Worm (Caenorhabditis elegans) whole organism, L1 larva: ENCODE results near the gene slc-25A10.

Experiments
- aha-1 ChIP-seq: fragments of 150-350 bp; optimal IDR thresholded peaks from 2 replicates; lab custom pipeline; 2014; ENCODE audit warnings: missing biosample characterization, missing genetic modification characterization
- alr-1 ChIP-seq: fragments of 200-800 bp; sonication (Bioruptor generic); optimal IDR thresholded peaks from 2 replicates; lab custom pipeline; 2018; ENCODE audit warnings: borderline replicate concordance, mild to moderate bottlenecking, missing genetic modification characterization, missing compliant biosample characterization
- aly-2 ChIP-seq: fragments of 150-350 bp; optimal IDR thresholded peaks from 2 replicates; lab custom pipeline; 2014; ENCODE audit warnings: missing biosample characterization, missing genetic modification characterization
- ama-1 ChIP-seq: fragments of 150-350 bp; optimal IDR thresholded peaks from 2 replicates; lab custom pipeline; 2014
- ceh-8 ChIP-seq: fragments of 200-800 bp; sonication (Bioruptor generic); optimal IDR thresholded peaks from 2 replicates; lab custom pipeline; 2018; ENCODE audit warnings: mild to moderate bottlenecking, missing genetic modification characterization, moderate library complexity, missing compliant biosample characterization
- ceh-82 ChIP-seq, 3 experiments: fragments of 150-350 bp in 1 of 3; sonication (generic microtip) in 2 of 3; optimal IDR thresholded peaks; 2 replicates each; lab custom pipeline; 2014 to 2017; ENCODE audit warnings: missing biosample characterization in 3 of 3, missing genetic modification characterization in 3 of 3
- ceh-88 ChIP-seq: fragments of 200-800 bp; sonication (Bioruptor generic); IDR thresholded peaks from 2 replicates; pipeline ENCODE4 v1.3.6; 2022; ENCODE audit warnings: missing genetic modification characterization, missing compliant biosample characterization
- ceh-90 ChIP-seq: sonication (generic microtip); optimal IDR thresholded peaks from 2 replicates; lab custom pipeline; 2016; ENCODE audit warnings: missing genetic modification characterization, missing compliant biosample characterization
- ces-1 ChIP-seq: fragments of 150-350 bp; optimal IDR thresholded peaks from 2 replicates; lab custom pipeline; 2014; ENCODE audit warnings: missing biosample characterization, missing genetic modification reagents, missing genetic modification characterization
- dpl-1 ChIP-seq, 3 experiments: fragments of 150-350 bp in 2 of 3; sonication (generic microtip) in 1 of 3; optimal IDR thresholded peaks; 2 replicates each; lab custom pipeline; 2014 to 2017; ENCODE audit warnings: missing biosample characterization in 3 of 3, missing genetic modification characterization in 3 of 3, missing genetic modification reagents in 3 of 3
- efl-3 ChIP-seq: fragments of 200-800 bp; sonication (Bioruptor generic); optimal IDR thresholded peaks from 2 replicates; lab custom pipeline; 2018; ENCODE audit warnings: mild to moderate bottlenecking, missing genetic modification characterization, missing compliant biosample characterization
- egl-13 ChIP-seq: sonication (generic microtip); optimal IDR thresholded peaks from 2 replicates; lab custom pipeline; 2016; ENCODE audit warnings: missing genotype, missing genetic modification reagents, missing genetic modification characterization, missing compliant biosample characterization
- egl-27 ChIP-seq, 2 experiments: fragments of 150-350 bp in 1 of 2; sonication (generic microtip); optimal IDR thresholded peaks; 3 replicates each; lab custom pipeline; 2017 to 2018; ENCODE audit warnings: missing biosample characterization in 2 of 2, missing genetic modification characterization in 2 of 2, missing genetic modification reagents in 2 of 2
- elt-3 ChIP-seq, 6 experiments: fragments of 150-350 bp in 1 of 6; sonication (generic microtip); optimal IDR thresholded peaks; 2 replicates each; lab custom pipeline; 2017 to 2018; ENCODE audit warnings: missing biosample characterization in 6 of 6, missing genetic modification characterization in 6 of 6, inconsistent platforms in 1 of 6
- ets-5 ChIP-seq: fragments of 200-800 bp; sonication (Bioruptor generic); IDR thresholded peaks from 2 replicates; pipeline ENCODE4 v1.3.6; 2022; ENCODE audit warnings: missing genetic modification characterization, missing compliant biosample characterization
- fkh-10 ChIP-seq: sonication (generic microtip); optimal IDR thresholded peaks from 2 replicates; lab custom pipeline; 2017; ENCODE audit warnings: missing biosample characterization, missing genetic modification reagents, missing genetic modification characterization
- fkh-8 ChIP-seq: sonication (generic microtip); optimal IDR thresholded peaks from 2 replicates; lab custom pipeline; 2016; ENCODE audit warnings: mild to moderate bottlenecking, missing genetic modification characterization, missing compliant biosample characterization
- hlh-17 ChIP-seq: fragments of 200-800 bp; sonication (Bioruptor generic); optimal IDR thresholded peaks from 2 replicates; lab custom pipeline; 2018; ENCODE audit warnings: missing genetic modification characterization, mild to moderate bottlenecking, missing compliant biosample characterization, moderate library complexity, borderline replicate concordance
- hlh-4 ChIP-seq: sonication (generic microtip); optimal IDR thresholded peaks from 2 replicates; lab custom pipeline; 2016; ENCODE audit warnings: mild to moderate bottlenecking, missing genetic modification characterization, missing compliant biosample characterization
- hpl-2 ChIP-seq: fragments of 150-350 bp; optimal IDR thresholded peaks from 2 replicates; lab custom pipeline; 2014; ENCODE audit warnings: missing biosample characterization, missing genetic modification reagents, missing genetic modification characterization
- isw-1 ChIP-seq: fragments of 200-800 bp; sonication (Bioruptor generic); IDR thresholded peaks from 2 replicates; pipeline ENCODE4 v1.3.6; 2022; ENCODE audit warnings: missing genetic modification characterization, missing compliant biosample characterization
- jun-1 ChIP-seq: fragments of 150-350 bp; optimal IDR thresholded peaks from 2 replicates; lab custom pipeline; 2014; ENCODE audit warnings: missing biosample characterization, missing genetic modification reagents, missing genetic modification characterization
- lin-13 ChIP-seq: fragments of 150-350 bp; optimal IDR thresholded peaks from 2 replicates; lab custom pipeline; 2014; ENCODE audit warnings: missing biosample characterization, missing genetic modification reagents, missing genetic modification characterization
- lin-15B ChIP-seq: fragments of 150-350 bp; sonication (generic microtip); optimal IDR thresholded peaks from 3 replicates; lab custom pipeline; 2014; ENCODE audit warnings: missing biosample characterization, missing genetic modification characterization
- lin-35 ChIP-seq, 2 experiments: fragments of 150-350 bp; optimal IDR thresholded peaks; 2 replicates each; lab custom pipeline; 2014; ENCODE audit warnings: missing biosample characterization in 2 of 2, missing genetic modification characterization in 2 of 2, missing genetic modification reagents in 2 of 2
- lin-39 ChIP-seq: fragments of 150-350 bp; optimal IDR thresholded peaks from 2 replicates; lab custom pipeline; 2014; ENCODE audit warnings: missing biosample characterization, missing genetic modification reagents, missing genetic modification characterization
- lsy-2 ChIP-seq, 2 experiments: fragments of 150-350 bp; optimal IDR thresholded peaks; 2 replicates each; lab custom pipeline; 2014; ENCODE audit warnings: missing biosample characterization in 2 of 2, missing genetic modification characterization in 2 of 2
- mdl-1 ChIP-seq, 2 experiments: fragments of 150-350 bp; optimal IDR thresholded peaks; 2 replicates each; lab custom pipeline; 2014 to 2017; ENCODE audit warnings: missing biosample characterization in 2 of 2, missing genetic modification characterization in 2 of 2, inconsistent platforms in 1 of 2
- mef-2 ChIP-seq: fragments of 150-350 bp; optimal IDR thresholded peaks from 2 replicates; lab custom pipeline; 2014; ENCODE audit warnings: missing biosample characterization, missing genetic modification characterization
- mep-1 ChIP-seq: fragments of 150-350 bp; optimal IDR thresholded peaks from 2 replicates; lab custom pipeline; 2014; ENCODE audit warnings: missing biosample characterization, missing genetic modification characterization
- nhr-11 ChIP-seq: fragments of 150-350 bp; optimal IDR thresholded peaks from 2 replicates; lab custom pipeline; 2014; ENCODE audit warnings: missing biosample characterization, missing genetic modification characterization
- nhr-12 ChIP-seq: sonication (generic microtip); optimal IDR thresholded peaks from 2 replicates; lab custom pipeline; 2017; ENCODE audit warnings: missing biosample characterization, missing genetic modification characterization
- nhr-19 ChIP-seq: fragments of 200-800 bp; sonication (Bioruptor generic); conservative IDR thresholded peaks from 2 replicates; pipeline ENCODE4 v1.3.6; 2022; ENCODE audit warnings: missing genetic modification characterization, missing compliant biosample characterization
- nhr-20 ChIP-seq: sonication (generic microtip); optimal IDR thresholded peaks from 2 replicates; lab custom pipeline; 2016; ENCODE audit warnings: mild to moderate bottlenecking, missing genetic modification characterization, missing compliant biosample characterization
- nhr-237 ChIP-seq: fragments of 150-350 bp; optimal IDR thresholded peaks from 2 replicates; lab custom pipeline; 2014; ENCODE audit warnings: missing biosample characterization, missing genetic modification characterization
- nhr-28 ChIP-seq: fragments of 150-350 bp; optimal IDR thresholded peaks from 2 replicates; lab custom pipeline; 2014; ENCODE audit warnings: missing biosample characterization, missing genetic modification characterization
- nhr-76 ChIP-seq: sonication (generic microtip); optimal IDR thresholded peaks from 2 replicates; lab custom pipeline; 2017; ENCODE audit warnings: missing biosample characterization, missing genetic modification characterization
- nhr-77 ChIP-seq: fragments of 150-350 bp; optimal IDR thresholded peaks from 2 replicates; lab custom pipeline; 2014; ENCODE audit warnings: missing biosample characterization, missing genetic modification characterization
- nhr-84 ChIP-seq: sonication (generic microtip); optimal IDR thresholded peaks from 2 replicates; lab custom pipeline; 2017; ENCODE audit warnings: missing biosample characterization, missing genetic modification characterization
- nhr-90 ChIP-seq: sonication (generic microtip); optimal IDR thresholded peaks from 2 replicates; lab custom pipeline; 2016; ENCODE audit warnings: mild to moderate bottlenecking, missing genetic modification characterization, missing compliant biosample characterization; ENCODE audit not compliant: poor library complexity
- pax-3 ChIP-seq: fragments of 200-800 bp; sonication (Bioruptor generic); optimal IDR thresholded peaks from 2 replicates; lab custom pipeline; 2018; ENCODE audit warnings: mild to moderate bottlenecking, missing genetic modification characterization, moderate library complexity, missing compliant biosample characterization
- skn-1 ChIP-seq: fragments of 150-350 bp; optimal IDR thresholded peaks from 2 replicates; lab custom pipeline; 2014; ENCODE audit warnings: missing biosample characterization, missing genetic modification characterization
- snu-23 ChIP-seq: sonication (generic microtip); optimal IDR thresholded peaks from 2 replicates; lab custom pipeline; 2016; ENCODE audit warnings: missing genetic modification characterization, missing compliant biosample characterization
- sptf-1 ChIP-seq: fragments of 150-350 bp; optimal IDR thresholded peaks from 2 replicates; lab custom pipeline; 2014; ENCODE audit warnings: missing biosample characterization, missing genetic modification characterization
- swsn-7 ChIP-seq: sonication (generic microtip); optimal IDR thresholded peaks from 2 replicates; lab custom pipeline; 2016; ENCODE audit warnings: missing genetic modification characterization, missing compliant biosample characterization
- tlp-1 ChIP-seq: fragments of 150-350 bp; optimal IDR thresholded peaks from 2 replicates; lab custom pipeline; 2014; ENCODE audit warnings: missing biosample characterization, missing genetic modification characterization
- unc-62 ChIP-seq: fragments of 150-350 bp; optimal IDR thresholded peaks from 2 replicates; lab custom pipeline; 2014; ENCODE audit warnings: missing biosample characterization, missing genetic modification reagents, missing genetic modification characterization
- unc-98 ChIP-seq: fragments of 200-800 bp; sonication (Bioruptor generic); IDR thresholded peaks from 2 replicates; pipeline ENCODE4 v1.3.6; 2022; ENCODE audit warnings: missing genetic modification characterization, missing compliant biosample characterization
- xbp-1 ChIP-seq: sonication (generic microtip); optimal IDR thresholded peaks from 2 replicates; lab custom pipeline; 2016; ENCODE audit warnings: missing genetic modification characterization, missing compliant biosample characterization
- zag-1 ChIP-seq: fragments of 150-350 bp; optimal IDR thresholded peaks from 2 replicates; lab custom pipeline; 2014; ENCODE audit warnings: missing biosample characterization, missing genetic modification characterization
- zip-4 ChIP-seq: fragments of 200-800 bp; sonication (Bioruptor generic); optimal IDR thresholded peaks from 2 replicates; lab custom pipeline; 2018; ENCODE audit warnings: mild to moderate bottlenecking, missing genetic modification characterization, moderate library complexity, missing compliant biosample characterization
- ztf-11 ChIP-seq, 2 experiments: sonication (generic microtip); optimal IDR thresholded peaks; 2 replicates each; lab custom pipeline; 2016 to 2017; ENCODE audit warnings: missing genetic modification characterization in 2 of 2, missing biosample characterization in 1 of 2, missing compliant biosample characterization in 1 of 2
- ztf-4 ChIP-seq: fragments of 150-350 bp; optimal IDR thresholded peaks from 2 replicates; lab custom pipeline; 2014; ENCODE audit warnings: missing biosample characterization, missing genetic modification characterization

The slc-25A10 gene

ce11 chrX:6743853-6744346 is 18.4 kb upstream of the slc-25A10 start (continued):
- TF ChIP-seq lsy-2 (tag; optimal IDR thresholded peaks at IDR 0.05; lab: Kevin White, UChicago) (peak; percentile 84 to 85), ceh-8 (GFP tag; lab: Kevin White, UChicago) (peak; percentile 11), nhr-237 (tag; lab: Kevin White, UChicago) (peak; percentile 43), nhr-12 (no peak), nhr-77 (peak; percentile 68), aha-1 (tag; lab: Kevin White, UChicago) (peak; percentile 56), mep-1 (peak; percentile 91), mdl-1 (tag; optimal IDR thresholded peaks at IDR 0.05; lab: Kevin White, UChicago) (peak in 1 of 2 experiments; percentile 92), elt-3 (tag; optimal IDR thresholded peaks at IDR 0.05; lab: Kevin White, UChicago) (peak; percentile 48 to 99 (median 92)), unc-62 (GFP tag; lab: Kevin White, UChicago) (peak; percentile 15), egl-13 (tag; lab: Kevin White, UChicago) (peak; percentile 61), zag-1 (tag; lab: Kevin White, UChicago) (no peak), skn-1 (tag; lab: Kevin White, UChicago) (peak; percentile 44), xbp-1 (peak; percentile 90), nhr-11 (tag; lab: Kevin White, UChicago) (peak; percentile 70), lin-35 (GFP tag; optimal IDR thresholded peaks at IDR 0.05; lab: Kevin White, UChicago) (peak; percentile 41 to 88), tlp-1 (tag; lab: Kevin White, UChicago) (peak; percentile 86), jun-1 (tag; lab: Kevin White, UChicago) (peak; percentile 85), fkh-10 (GFP tag; lab: Kevin White, UChicago) (no peak), alr-1 (tag; lab: Kevin White, UChicago) (no peak), fkh-8 (tag; lab: Kevin White, UChicago) (peak; percentile 40), ztf-4 (tag; lab: Kevin White, UChicago) (peak; percentile 99), ceh-90 (tag; lab: Kevin White, UChicago) (no peak), nhr-28 (peak; percentile 31), mef-2 (peak; percentile 9), ceh-88 (peak; percentile 87), nhr-20 (tag; lab: Kevin White, UChicago) (peak; percentile 99), sptf-1 (tag; lab: Kevin White, UChicago) (no peak), nhr-84 (tag; lab: Kevin White, UChicago) (no peak), snu-23 (peak; percentile 99), isw-1 (GFP tag; lab: Robert Waterston, UW) (no peak), ceh-82 (tag; optimal IDR thresholded peaks at IDR 0.05; lab: Kevin White, UChicago) (peak; percentile 5 to 46 (median 43)), lin-15B (no peak), hpl-2 (GFP tag; lab: Kevin White, UChicago) (peak; percentile 79), hlh-4 (no peak), nhr-19 (GFP tag; lab: Robert Waterston, UW) (peak; percentile 97), efl-3 (GFP tag; lab: Kevin White, UChicago) (peak; percentile 89), dpl-1 (GFP tag; optimal IDR thresholded peaks at IDR 0.05; lab: Kevin White, UChicago) (peak; percentile 37 to 61 (median 49)), egl-27 (tag; optimal IDR thresholded peaks at IDR 0.05; lab: Kevin White, UChicago) (peak; percentile 79 to 80), nhr-76 (tag; lab: Kevin White, UChicago) (no peak), ces-1 (GFP tag; lab: Kevin White, UChicago) (no peak), hlh-17 (no peak), lin-13 (GFP tag; lab: Kevin White, UChicago) (peak; percentile 91), nhr-90 (tag; lab: Kevin White, UChicago) (peak; percentile 99), lin-39 (peak; percentile 89), ama-1 (lab: Kevin White, UChicago) (peak; percentile 99), ztf-11 (tag; optimal IDR thresholded peaks at IDR 0.05; lab: Kevin White, UChicago) (peak in 1 of 2 experiments; percentile 80), aly-2 (tag; lab: Kevin White, UChicago) (no peak), pax-3 (tag; lab: Kevin White, UChicago) (peak; percentile 77), ets-5 (no peak), unc-98 (GFP tag; lab: Robert Waterston, UW) (no peak), zip-4 (peak; percentile 77), swsn-7 (tag; lab: Kevin White, UChicago) (peak; percentile 91)
